Fruit fly (Drosophila melanogaster): Measurements from ENCODE around the gene Rbp1.

Gene Rbp1

DNA sequence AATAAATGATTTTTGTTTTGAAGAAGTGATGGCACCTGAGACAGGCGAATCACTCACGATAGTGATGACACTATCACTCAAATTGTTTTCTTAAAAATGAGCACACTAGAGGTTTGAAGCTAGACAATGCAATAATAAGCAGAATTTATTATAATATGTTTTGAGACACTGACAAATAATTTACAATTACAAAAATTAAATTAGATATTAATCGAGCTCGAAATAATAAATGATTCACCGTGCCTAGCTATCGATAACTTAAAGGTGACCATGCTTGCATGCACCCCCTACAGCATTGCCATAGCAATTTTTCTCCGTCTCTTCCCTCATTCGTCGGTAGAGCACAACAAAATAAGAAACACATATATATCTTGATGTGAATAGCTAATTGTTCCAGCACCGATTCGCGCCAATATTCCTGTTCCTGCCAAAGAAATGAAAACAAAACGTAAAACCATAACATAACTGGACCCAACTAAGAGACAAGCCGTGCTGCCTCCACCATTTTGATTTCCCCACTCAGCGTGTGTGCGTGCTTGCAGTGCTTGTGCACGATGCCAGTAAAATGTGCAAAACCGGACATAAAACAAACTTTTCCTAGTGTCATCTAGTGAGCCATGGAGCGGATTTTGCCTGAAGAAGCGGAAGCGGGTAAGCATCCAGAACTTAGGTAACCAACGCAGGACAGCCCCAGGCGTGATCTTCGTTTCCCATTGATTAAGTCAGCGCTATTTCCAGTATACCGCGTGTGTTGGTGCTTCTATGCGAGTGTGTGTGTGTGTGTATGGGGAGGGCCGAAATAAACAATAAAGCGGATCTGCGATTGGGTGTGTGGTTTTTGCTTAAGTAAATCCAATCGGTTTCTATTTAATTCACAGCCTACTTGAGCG, 23.0 kb upstream of the Rbp1 start, which contains the start of the genes MED7 and Cap-H2:
Gene MED7 (minus strand): TSS at position 67 of the 890 bp plus-strand sequence.
Gene Cap-H2 (plus strand): TSS at position 345 of the 890 bp plus-strand sequence.
- peak; percentile 88 for TF ChIP-seq vvl (GFP tag; IDR thresholded peaks at IDR 0.05)
- TF ChIP-seq NC2α (GFP tag; optimal IDR thresholded peaks at IDR 0.05) = peak; percentile 8
- peak; percentile 37; the same call in 1 of the 2 replicates for TF ChIP-seq CG4360 (GFP tag; IDR thresholded peaks at IDR 0.05)
- TF ChIP-seq da (GFP tag; optimal IDR thresholded peaks at IDR 0.05) = no peak
- peak; percentile 100 for TF ChIP-seq CG3995 (GFP tag; optimal IDR thresholded peaks at IDR 0.05)
- TF ChIP-seq grn (GFP tag; optimal IDR thresholded peaks at IDR 0.05) = peak; percentile 20
- no peak for TF ChIP-seq CG2678 (tag; optimal IDR thresholded peaks at IDR 0.05)
- peak; percentile 82 for TF ChIP-seq tgo (GFP tag; IDR thresholded peaks at IDR 0.05)
- TF ChIP-seq nerfin-2 (GFP tag; IDR thresholded peaks at IDR 0.05; ENCODE audit: partially characterized antibody) = peak; percentile 92
- TF ChIP-seq eve (GFP tag; optimal IDR thresholded peaks at IDR 0.05) = no peak
- peak; percentile 83 for TF ChIP-seq CG6689 (GFP tag; IDR thresholded peaks at IDR 0.05)
- peak; percentile 8 for TF ChIP-seq odd (GFP tag; optimal IDR thresholded peaks at IDR 0.05)
- peak; percentile 98 for TF ChIP-seq hb (GFP tag; IDR thresholded peaks at IDR 0.05; ENCODE audit: partially characterized antibody)
- TF ChIP-seq Side (GFP tag; optimal IDR thresholded peaks at IDR 0.05) = peak; percentile 50
- peak; percentile 99 for TF ChIP-seq vnd (GFP tag; IDR thresholded peaks at IDR 0.05; ENCODE audit: partially characterized antibody)
- peak; percentile 41; the same call in 1 of the 2 replicates for TF ChIP-seq dimm (GFP tag; IDR thresholded peaks at IDR 0.05)
- TF ChIP-seq ase (GFP tag; IDR thresholded peaks at IDR 0.05) = peak; percentile 79; the same call in 2 of the 3 replicates
- TF ChIP-seq hbn (GFP tag; IDR thresholded peaks at IDR 0.05; ENCODE audit: partially characterized antibody) = peak; percentile 99
- peak; percentile 74 for TF ChIP-seq HmgZ (tag; optimal IDR thresholded peaks at IDR 0.05)
- TF ChIP-seq Atf6 (GFP tag; IDR thresholded peaks at IDR 0.05) = peak; percentile 82
- peak; percentile 73 for TF ChIP-seq HLH3B (GFP tag; IDR thresholded peaks at IDR 0.05)
- peak; percentile 19 for TF ChIP-seq CG7987 (GFP tag; optimal IDR thresholded peaks at IDR 0.05)
- TF ChIP-seq pros (GFP tag; optimal IDR thresholded peaks at IDR 0.05) = no peak
- TF ChIP-seq wor (GFP tag; IDR thresholded peaks at IDR 0.05) = peak; percentile 59
- TF ChIP-seq CG6654 (GFP tag; optimal IDR thresholded peaks at IDR 0.05) = peak; percentile 7
- TF ChIP-seq CG17186 (GFP tag; optimal IDR thresholded peaks at IDR 0.05) = peak; percentile 69
- no peak for TF ChIP-seq dmrt99B (tag; optimal IDR thresholded peaks at IDR 0.05)
- TF ChIP-seq gce (GFP tag; IDR thresholded peaks at IDR 0.05) = no peak
- TF ChIP-seq ara (GFP tag; IDR thresholded peaks at IDR 0.05) = peak; percentile 73
- peak; percentile 85 for TF ChIP-seq CoRest (tag; optimal IDR thresholded peaks at IDR 0.05)
- peak; percentile 26 for TF ChIP-seq CG10274 (GFP tag; optimal IDR thresholded peaks at IDR 0.05)
- peak; percentile 70 for TF ChIP-seq H2.0 (GFP tag; IDR thresholded peaks at IDR 0.05)
- TF ChIP-seq ttk (GFP tag; IDR thresholded peaks at IDR 0.05) = peak; percentile 88
- TF ChIP-seq CG17359 (tag; optimal IDR thresholded peaks at IDR 0.05) = no peak
- peak; percentile 100 for TF ChIP-seq Dll (GFP tag; IDR thresholded peaks at IDR 0.05; ENCODE audit: partially characterized antibody)
- peak; percentile 58 for TF ChIP-seq tup (GFP tag; optimal IDR thresholded peaks at IDR 0.05)
- TF ChIP-seq HLHmδ (GFP tag; optimal IDR thresholded peaks at IDR 0.05) = no peak
- TF ChIP-seq run (tag; optimal IDR thresholded peaks at IDR 0.05) = no peak
- peak; percentile 64 for TF ChIP-seq CG14050 (GFP tag; IDR thresholded peaks at IDR 0.05)
- peak; percentile 59 for TF ChIP-seq ewg (GFP tag; optimal IDR thresholded peaks at IDR 0.05)
- TF ChIP-seq unpg (GFP tag; optimal IDR thresholded peaks at IDR 0.05) = peak; percentile 72
- peak; percentile 79 for TF ChIP-seq Ssrp (tag; optimal IDR thresholded peaks at IDR 0.05)
- peak; percentile 57; the same call in 1 of the 2 replicates for TF ChIP-seq seq (GFP tag; IDR thresholded peaks at IDR 0.05)
- TF ChIP-seq her (GFP tag; optimal IDR thresholded peaks at IDR 0.05) = peak; percentile 26
- TF ChIP-seq CG8290 (GFP tag; optimal IDR thresholded peaks at IDR 0.05) = peak; percentile 79
- peak in 1 of 2 experiments; percentile 68 for TF ChIP-seq CG8290 (tag; optimal IDR thresholded peaks at IDR 0.05)
- peak; percentile 15 for TF ChIP-seq schlank (tag; optimal IDR thresholded peaks at IDR 0.05)
- no peak for TF ChIP-seq Gsc (GFP tag; IDR thresholded peaks at IDR 0.05)
- peak; percentile 99 for TF ChIP-seq CG2129 (GFP tag; IDR thresholded peaks at IDR 0.05; ENCODE audit: partially characterized antibody)
